Worm (Caenorhabditis elegans) whole organism, early embryonic: ENCODE measurements around the gene nhr-86.

Experiments used
- B0310.2 ChIP-seq: sonication (generic microtip); optimal IDR thresholded peaks from 2 replicates; lab custom pipeline; 2016; ENCODE audit warnings: mild to moderate bottlenecking, missing genetic modification characterization, missing compliant biosample characterization
- F13C5.2 ChIP-seq: sonication (generic microtip); optimal IDR thresholded peaks from 2 replicates; lab custom pipeline; 2017; ENCODE audit warnings: mild to moderate bottlenecking, missing genetic modification characterization, inconsistent platforms, missing compliant biosample characterization
- aly-1 ChIP-seq: sonication (generic microtip); optimal IDR thresholded peaks from 2 replicates; lab custom pipeline; 2016; ENCODE audit warnings: missing genetic modification characterization, missing compliant biosample characterization
- ama-1 ChIP-seq: fragments of 150-350 bp; optimal IDR thresholded peaks from 2 replicates; lab custom pipeline; 2014
- ceh-13 ChIP-seq: fragments of 200-800 bp; sonication (Bioruptor generic); optimal IDR thresholded peaks from 2 replicates; lab custom pipeline; 2018; ENCODE audit warnings: mild to moderate bottlenecking, missing genetic modification characterization, missing compliant biosample characterization
- ceh-36 ChIP-seq: sonication (generic microtip); optimal IDR thresholded peaks from 2 replicates; lab custom pipeline; 2016; ENCODE audit warnings: missing genetic modification characterization, inconsistent platforms, missing compliant biosample characterization
- ets-7 ChIP-seq: sonication (generic microtip); optimal IDR thresholded peaks from 2 replicates; lab custom pipeline; 2016; ENCODE audit warnings: missing genotype, missing genetic modification characterization, missing compliant biosample characterization
- flt-1 ChIP-seq: fragments of 200-800 bp; sonication (Bioruptor generic); IDR thresholded peaks from 2 replicates; pipeline ENCODE4 v1.3.6; 2022; ENCODE audit warnings: missing genetic modification characterization, missing compliant biosample characterization
- hmbx-1 ChIP-seq: sonication (generic microtip); optimal IDR thresholded peaks from 2 replicates; lab custom pipeline; 2016; ENCODE audit warnings: mild to moderate bottlenecking, missing genetic modification characterization, missing compliant biosample characterization
- hmg-4 ChIP-seq: fragments of 200-800 bp; sonication (Bioruptor generic); optimal IDR thresholded peaks from 2 replicates; lab custom pipeline; 2018; ENCODE audit warnings: mild to moderate bottlenecking, missing genetic modification characterization, missing compliant biosample characterization
- hnd-1 ChIP-seq: sonication (generic microtip); optimal IDR thresholded peaks from 2 replicates; lab custom pipeline; 2016; ENCODE audit warnings: missing genetic modification characterization, missing compliant biosample characterization
- pes-1 ChIP-seq: fragments of 200-800 bp; sonication (Bioruptor generic); IDR thresholded peaks from 2 replicates; pipeline ENCODE4 v1.3.6; 2022; ENCODE audit warnings: missing genetic modification reagents, missing genetic modification characterization, missing compliant biosample characterization
- scrt-1 ChIP-seq: fragments of 200-800 bp; sonication (Bioruptor generic); IDR thresholded peaks from 2 replicates; pipeline ENCODE4 v1.3.6; 2022; ENCODE audit warnings: missing genetic modification characterization, missing compliant biosample characterization
- sea-1 ChIP-seq: fragments of 200-800 bp; sonication (Bioruptor generic); conservative IDR thresholded peaks from 2 replicates; pipeline ENCODE4 v1.3.6; 2022; ENCODE audit warnings: missing genetic modification characterization, missing compliant biosample characterization
- tbx-11 ChIP-seq: fragments of 200-800 bp; sonication (Bioruptor generic); IDR thresholded peaks from 2 replicates; pipeline ENCODE4 v1.3.6; 2022; ENCODE audit warnings: missing genetic modification characterization, missing compliant biosample characterization
- tbx-37 ChIP-seq: fragments of 200-800 bp; sonication (Bioruptor generic); conservative IDR thresholded peaks from 2 replicates; pipeline ENCODE4 v1.3.6; 2022; ENCODE audit warnings: missing genetic modification reagents, missing genetic modification characterization, missing compliant biosample characterization
- tra-4 ChIP-seq: sonication (generic microtip); optimal IDR thresholded peaks from 2 replicates; lab custom pipeline; 2017; ENCODE audit warnings: missing genetic modification characterization, missing compliant biosample characterization

nhr-86 gene

DNA sequence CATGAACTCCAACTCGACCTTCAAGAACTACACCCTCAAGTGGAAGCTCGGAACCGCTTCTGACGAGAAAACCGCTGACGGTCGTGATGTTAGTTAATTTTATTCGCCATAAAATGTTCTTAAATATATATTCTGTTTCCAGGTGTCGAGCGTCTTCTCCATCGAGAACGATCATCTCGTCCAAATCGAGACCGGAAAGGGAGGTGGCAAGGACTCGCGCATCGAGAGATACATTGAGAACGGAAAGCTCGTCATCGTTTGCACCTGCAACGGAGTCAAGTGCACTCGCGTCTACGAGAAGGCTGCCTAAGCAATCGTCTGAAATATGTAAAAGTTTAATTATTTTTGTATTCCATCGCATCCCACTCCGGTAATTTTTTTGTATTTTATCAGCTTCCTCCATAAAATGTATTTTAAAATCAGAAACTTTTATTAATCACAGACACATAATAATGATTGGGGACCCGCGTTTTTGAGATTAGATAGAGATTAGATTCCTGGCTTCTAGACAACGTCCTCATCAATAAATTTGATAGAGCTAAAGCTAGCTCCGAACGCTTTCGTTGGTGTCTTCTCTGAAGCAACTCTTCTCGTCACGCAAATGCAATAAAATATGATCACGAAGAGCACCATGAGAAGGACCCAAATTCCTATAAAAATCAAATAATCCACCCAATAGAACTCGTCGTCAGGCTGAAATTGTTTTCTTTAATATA, 2.2 kb upstream of the nhr-86 start:
- no peak for TF ChIP-seq ets-7 (tag; lab: Kevin White, UChicago)
- TF ChIP-seq F13C5.2 (tag; lab: Kevin White, UChicago): no peak
- TF ChIP-seq hnd-1 (tag; lab: Kevin White, UChicago): no peak
- TF ChIP-seq aly-1 (tag; lab: Kevin White, UChicago): no peak
- no peak for TF ChIP-seq scrt-1
- no peak for TF ChIP-seq ceh-36 (tag; lab: Kevin White, UChicago)
- no peak for TF ChIP-seq ama-1 (lab: Kevin White, UChicago)
- no peak for TF ChIP-seq hmg-4 (GFP tag; lab: Kevin White, UChicago)
- no peak for TF ChIP-seq tbx-37 (GFP tag; lab: Robert Waterston, UW)
- no peak for TF ChIP-seq flt-1 (GFP tag; lab: Robert Waterston, UW)
- no peak for TF ChIP-seq ceh-13 (GFP tag; lab: Kevin White, UChicago)
- no peak for TF ChIP-seq hmbx-1 (tag; lab: Kevin White, UChicago)

ce11 chrV:2067985-2068499, 1.4 kb upstream of the nhr-86 start, which contains the start of gene lbp-9:
lbp-9 (plus strand) TSS chrV:2068449.
- TF ChIP-seq hmg-4 (GFP tag; lab: Kevin White, UChicago) (no peak), hnd-1 (tag; lab: Kevin White, UChicago) (no peak), F13C5.2 (tag; lab: Kevin White, UChicago) (no peak), ceh-36 (tag; lab: Kevin White, UChicago) (no peak), scrt-1 (no peak), pes-1 (GFP tag; lab: Robert Waterston, UW) (no peak), aly-1 (tag; lab: Kevin White, UChicago) (no peak), sea-1 (no peak), ama-1 (lab: Kevin White, UChicago) (no peak), ceh-13 (GFP tag; lab: Kevin White, UChicago) (no peak), ets-7 (tag; lab: Kevin White, UChicago) (no peak), tbx-37 (GFP tag; lab: Robert Waterston, UW) (no peak), hmbx-1 (tag; lab: Kevin White, UChicago) (no peak), B0310.2 (tag; lab: Kevin White, UChicago) (no peak), tra-4 (tag; lab: Kevin White, UChicago) (no peak)

- TF ChIP-seq B0310.2 (tag; lab: Kevin White, UChicago) (no peak), hmbx-1 (tag; lab: Kevin White, UChicago) (no peak), pes-1 (GFP tag; lab: Robert Waterston, UW) (no peak)
These were observed 769 bp upstream of the nhr-86 start for ce11 chrV:2067419-2067818.

DNA sequence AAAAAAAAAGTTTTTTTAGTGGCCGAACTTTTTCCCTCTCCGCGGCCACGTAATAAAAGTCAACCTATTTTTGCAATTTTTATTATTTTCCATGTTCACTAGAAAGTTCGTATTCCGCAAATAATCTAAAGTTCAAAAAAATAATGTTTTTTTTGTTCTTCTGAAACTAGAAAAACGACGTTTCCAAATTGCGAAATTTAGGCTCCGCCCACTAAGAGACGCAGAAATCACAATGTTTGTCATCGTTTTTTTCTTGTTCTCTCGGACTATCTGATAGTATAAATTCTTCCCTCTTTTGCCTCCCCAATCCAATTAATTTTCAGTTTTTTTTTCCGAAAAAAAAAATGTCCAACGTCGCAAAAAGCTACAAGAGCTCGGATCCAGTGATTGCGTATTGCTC, 9.3 kb downstream of the nhr-86 start, which contains the start of gene comt-3:
comt-3 (plus strand) TSS at position 214 of the 400 bp plus-strand sequence.
- TF ChIP-seq flt-1 (GFP tag; lab: Robert Waterston, UW) (no peak), scrt-1 (no peak), sea-1 (no peak), tbx-37 (GFP tag; lab: Robert Waterston, UW) (no peak), pes-1 (GFP tag; lab: Robert Waterston, UW) (no peak), ceh-13 (GFP tag; lab: Kevin White, UChicago) (no peak), aly-1 (tag; lab: Kevin White, UChicago) (no peak), ama-1 (lab: Kevin White, UChicago) (no peak), tbx-11 (no peak), tra-4 (tag; lab: Kevin White, UChicago) (no peak), F13C5.2 (tag; lab: Kevin White, UChicago) (no peak), hmbx-1 (tag; lab: Kevin White, UChicago) (no peak), hnd-1 (tag; lab: Kevin White, UChicago) (no peak), ceh-36 (tag; lab: Kevin White, UChicago) (no peak), hmg-4 (GFP tag; lab: Kevin White, UChicago) (no peak), ets-7 (tag; lab: Kevin White, UChicago) (no peak), B0310.2 (tag; lab: Kevin White, UChicago) (no peak)

DNA sequence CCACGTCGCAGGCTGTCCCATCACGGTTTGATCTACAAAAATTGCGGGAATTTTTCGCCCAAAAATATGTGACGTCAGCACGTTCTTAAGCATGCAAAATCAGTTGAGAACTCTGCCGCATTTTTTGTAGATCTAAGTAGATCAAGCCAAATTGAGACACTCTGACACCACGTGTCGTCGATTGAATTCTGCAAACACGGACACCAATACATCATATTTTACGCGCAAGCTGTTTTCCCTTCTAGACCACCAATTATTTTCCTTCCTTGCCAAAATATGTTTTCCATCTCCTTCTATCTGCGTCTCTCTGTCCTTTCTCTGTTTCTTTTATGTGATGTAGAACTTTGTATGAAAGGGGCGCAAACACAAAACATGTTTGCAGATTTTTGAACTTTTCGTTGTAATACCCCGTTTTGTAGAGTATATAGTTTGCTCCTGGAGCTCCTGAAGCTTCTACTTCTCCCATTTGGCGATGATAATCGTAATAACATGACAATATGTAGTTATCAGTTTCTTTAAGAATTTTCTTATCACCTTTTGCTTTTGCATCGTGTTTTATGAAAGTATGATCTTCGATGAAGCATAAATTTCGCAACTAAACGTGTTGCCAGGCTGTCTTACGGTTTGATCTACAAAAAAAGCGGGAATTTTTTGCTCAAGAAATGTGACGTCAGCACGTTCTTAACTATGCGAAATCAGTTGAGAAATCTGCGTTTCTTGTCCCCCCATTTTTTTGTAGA, 10.7 kb downstream of the nhr-86 start:
- no peak for TF ChIP-seq tbx-37 (GFP tag; lab: Robert Waterston, UW)
- no peak for TF ChIP-seq sea-1
- no peak for TF ChIP-seq aly-1 (tag; lab: Kevin White, UChicago)
- no peak for TF ChIP-seq tbx-11
- TF ChIP-seq scrt-1: no peak

- TF ChIP-seq hmg-4 (GFP tag; lab: Kevin White, UChicago) (no peak), aly-1 (tag; lab: Kevin White, UChicago) (no peak), F13C5.2 (tag; lab: Kevin White, UChicago) (no peak), tbx-37 (GFP tag; lab: Robert Waterston, UW) (no peak), hnd-1 (tag; lab: Kevin White, UChicago) (no peak), sea-1 (no peak), ets-7 (tag; lab: Kevin White, UChicago) (no peak), scrt-1 (no peak), hmbx-1 (tag; lab: Kevin White, UChicago) (no peak), ceh-36 (tag; lab: Kevin White, UChicago) (no peak), ama-1 (lab: Kevin White, UChicago) (no peak), pes-1 (GFP tag; lab: Robert Waterston, UW) (no peak), tra-4 (tag; lab: Kevin White, UChicago) (no peak), flt-1 (GFP tag; lab: Robert Waterston, UW) (no peak), ceh-13 (GFP tag; lab: Kevin White, UChicago) (no peak), tbx-11 (no peak), B0310.2 (tag; lab: Kevin White, UChicago) (no peak)
These were observed 12.4 kb downstream of the nhr-86 start for ce11 chrV:2054254-2054653.
